Worm (Caenorhabditis elegans) whole organism, L4 larva: ENCODE data around the gene T06E8.2.

Source experiments
- ZK546.5 ChIP-seq, 2 experiments: sonication (generic microtip); optimal IDR thresholded peaks; 2 replicates each; lab custom pipeline; 2017; ENCODE audit warnings: missing biosample characterization in 2 of 2, missing genetic modification characterization in 2 of 2
- ama-1 ChIP-seq: fragments of 150-350 bp; optimal IDR thresholded peaks from 2 replicates; lab custom pipeline; 2014; ENCODE audit warnings: inconsistent platforms, mixed read lengths
- arid-1 ChIP-seq: fragments of 200-800 bp; sonication (Bioruptor generic); conservative IDR thresholded peaks from 2 replicates; pipeline ENCODE4 v1.3.6; 2022; ENCODE audit warnings: missing genetic modification reagents, missing genetic modification characterization, missing compliant biosample characterization
- ceh-82 ChIP-seq: sonication (generic microtip); optimal IDR thresholded peaks from 2 replicates; lab custom pipeline; 2017; ENCODE audit warnings: missing biosample characterization, missing genetic modification characterization
- ces-1 ChIP-seq: fragments of 150-350 bp; sonication (generic microtip); optimal IDR thresholded peaks from 4 replicates; lab custom pipeline; 2014; ENCODE audit warnings: missing biosample characterization, missing genetic modification reagents, missing genetic modification characterization
- daf-19 ChIP-seq: fragments of 200-800 bp; sonication (Bioruptor generic); conservative IDR thresholded peaks from 2 replicates; pipeline ENCODE4 v1.3.6; 2022; ENCODE audit warnings: missing genetic modification characterization, missing compliant biosample characterization
- fos-1 ChIP-seq: fragments of 150-350 bp; optimal IDR thresholded peaks from 2 replicates; lab custom pipeline; 2014; ENCODE audit warnings: missing biosample characterization, missing genetic modification characterization
- hlh-11 ChIP-seq: fragments of 200-800 bp; sonication (Bioruptor generic); optimal IDR thresholded peaks from 2 replicates; lab custom pipeline; 2018; ENCODE audit warnings: mild to moderate bottlenecking, missing genetic modification characterization, missing compliant biosample characterization
- hlh-30 ChIP-seq: sonication (generic microtip); optimal IDR thresholded peaks from 2 replicates; lab custom pipeline; 2017; ENCODE audit warnings: antibody characterized with exemption, mild to moderate bottlenecking, missing genetic modification characterization, missing compliant biosample characterization; ENCODE audit not compliant: insufficient read depth
- lin-29 ChIP-seq: fragments of 200-800 bp; sonication (Bioruptor generic); IDR thresholded peaks from 2 replicates; pipeline ENCODE4 v1.3.6; 2022; ENCODE audit warnings: missing genetic modification reagents, missing genetic modification characterization, missing compliant biosample characterization
- nhr-237 ChIP-seq: sonication (generic microtip); optimal IDR thresholded peaks from 2 replicates; lab custom pipeline; 2017; ENCODE audit warnings: missing biosample characterization, missing genetic modification characterization
- saeg-2 ChIP-seq: fragments of 200-800 bp; sonication (Bioruptor generic); IDR thresholded peaks from 2 replicates; pipeline ENCODE4 v1.3.6; 2022; ENCODE audit warnings: missing genetic modification reagents, missing genetic modification characterization, missing compliant biosample characterization
- unc-130 ChIP-seq: sonication (generic microtip); optimal IDR thresholded peaks from 2 replicates; lab custom pipeline; 2016; ENCODE audit warnings: missing genetic modification reagents, missing genetic modification characterization, missing compliant biosample characterization

ce11 chrV:10084864-10085263 lies 48.7 kb upstream of the T06E8.2 start, which contains the start of gene R04B5.6:
- TF ChIP-seq nhr-237 (tag; lab: Kevin White, UChicago) (no peak), ces-1 (GFP tag; lab: Kevin White, UChicago) (no peak), hlh-30 (no peak), ama-1 (lab: Kevin White, UChicago) (no peak), ZK546.5 (tag; optimal IDR thresholded peaks at IDR 0.05; lab: Kevin White, UChicago) (no peak), saeg-2 (GFP tag; lab: Robert Waterston, UW) (no peak), ceh-82 (tag; lab: Kevin White, UChicago) (no peak), unc-130 (no peak), lin-29 (GFP tag; lab: Robert Waterston, UW) (no peak), daf-19 (no peak), arid-1 (GFP tag; lab: Robert Waterston, UW) (no peak), hlh-11 (no peak), fos-1 (no peak)
